Worm (Caenorhabditis elegans) whole organism, mixed stage, embryonic: ENCODE measurements around the gene K09C4.9.

ENCODE experiments used
- blmp-1 ChIP-seq: fragments of 150-350 bp; optimal IDR thresholded peaks from 2 replicates; lab custom pipeline; 2014; ENCODE audit warnings: missing biosample characterization, missing genetic modification characterization
- drap-1 ChIP-seq: fragments of 200-800 bp; sonication (Bioruptor generic); optimal IDR thresholded peaks from 3 replicates; lab custom pipeline; 2018; ENCODE audit warnings: mild to moderate bottlenecking, missing genetic modification characterization, missing compliant biosample characterization
- elt-3 ChIP-seq: fragments of 150-350 bp; optimal IDR thresholded peaks from 2 replicates; lab custom pipeline; 2014; ENCODE audit warnings: missing biosample characterization, missing genetic modification characterization
- lin-13 ChIP-seq: fragments of 150-350 bp; optimal IDR thresholded peaks from 2 replicates; lab custom pipeline; 2014; ENCODE audit warnings: missing biosample characterization, missing genetic modification characterization
- mep-1 ChIP-seq: fragments of 150-350 bp; optimal IDR thresholded peaks from 2 replicates; lab custom pipeline; 2017; ENCODE audit warnings: missing biosample characterization, missing genetic modification reagents, missing genetic modification characterization, inconsistent platforms
- mls-2 ChIP-seq: sonication (generic microtip); optimal IDR thresholded peaks from 2 replicates; lab custom pipeline; 2016; ENCODE audit warnings: mild to moderate bottlenecking, missing genetic modification characterization, moderate library complexity, missing compliant biosample characterization
- nhr-12 ChIP-seq: fragments of 150-350 bp; optimal IDR thresholded peaks from 2 replicates; lab custom pipeline; 2014; ENCODE audit warnings: missing biosample characterization, missing genetic modification characterization
- nhr-237 ChIP-seq: fragments of 150-350 bp; optimal IDR thresholded peaks from 2 replicates; lab custom pipeline; 2014; ENCODE audit warnings: missing biosample characterization, missing genetic modification characterization
- nhr-76 ChIP-seq: sonication (generic microtip); optimal IDR thresholded peaks from 2 replicates; lab custom pipeline; 2017; ENCODE audit warnings: missing biosample characterization, missing genetic modification characterization
- pha-4 ChIP-seq: fragments of 150-350 bp; optimal IDR thresholded peaks from 2 replicates; lab custom pipeline; 2018; ENCODE audit warnings: missing biosample characterization, missing genetic modification reagents, missing genetic modification characterization
- snpc-4 ChIP-seq: fragments of 150-350 bp; optimal IDR thresholded peaks from 2 replicates; lab custom pipeline; 2014; ENCODE audit warnings: missing biosample characterization, missing genetic modification characterization
- unc-62 ChIP-seq: fragments of 150-350 bp; optimal IDR thresholded peaks from 2 replicates; lab custom pipeline; 2014; ENCODE audit warnings: missing biosample characterization, missing genetic modification reagents, missing genetic modification characterization
- ztf-11 ChIP-seq: fragments of 150-350 bp; optimal IDR thresholded peaks from 2 replicates; lab custom pipeline; 2014; ENCODE audit warnings: missing biosample characterization, missing genetic modification characterization

- TF ChIP-seq mls-2 (tag; lab: Kevin White, UChicago) = no peak
- no peak for TF ChIP-seq mep-1 (tag; lab: Kevin White, UChicago)
- TF ChIP-seq ztf-11 (tag; lab: Kevin White, UChicago) = no peak
- no peak for TF ChIP-seq nhr-237 (tag; lab: Kevin White, UChicago)
- TF ChIP-seq pha-4 (tag; lab: Kevin White, UChicago) = no peak
- TF ChIP-seq lin-13 (tag; lab: Kevin White, UChicago) = no peak
- TF ChIP-seq nhr-76 (tag; lab: Kevin White, UChicago) = no peak
- no peak for TF ChIP-seq unc-62 (GFP tag; lab: Kevin White, UChicago)
- no peak for TF ChIP-seq blmp-1
- TF ChIP-seq snpc-4 (tag; lab: Kevin White, UChicago) = no peak
- TF ChIP-seq elt-3 (tag; lab: Kevin White, UChicago) = no peak
- no peak for TF ChIP-seq nhr-12
- no peak for TF ChIP-seq drap-1 (GFP tag; lab: Kevin White, UChicago)
These were observed 41.0 kb downstream of the K09C4.9 start for ce11 chrX:3230575-3230974.
